Worm (Caenorhabditis elegans) whole organism, L1 larva: Measurements from ENCODE around the gene rtfo-1.

Source experiments
- C04F5.9 ChIP-seq: sonication (generic microtip); optimal IDR thresholded peaks from 2 replicates; lab custom pipeline; 2016; ENCODE audit warnings: missing genetic modification characterization, missing compliant biosample characterization
- ceh-8 ChIP-seq: fragments of 200-800 bp; sonication (Bioruptor generic); optimal IDR thresholded peaks from 2 replicates; lab custom pipeline; 2018; ENCODE audit warnings: mild to moderate bottlenecking, missing genetic modification characterization, moderate library complexity, missing compliant biosample characterization
- ces-1 ChIP-seq: fragments of 150-350 bp; optimal IDR thresholded peaks from 2 replicates; lab custom pipeline; 2014; ENCODE audit warnings: missing biosample characterization, missing genetic modification reagents, missing genetic modification characterization
- dpl-1 ChIP-seq, 3 experiments: fragments of 150-350 bp in 2 of 3; sonication (generic microtip) in 1 of 3; optimal IDR thresholded peaks; 2 replicates each; lab custom pipeline; 2014 to 2017; ENCODE audit warnings: missing biosample characterization in 3 of 3, missing genetic modification characterization in 3 of 3, missing genetic modification reagents in 3 of 3
- dsc-1 ChIP-seq: sonication (generic microtip); optimal IDR thresholded peaks from 2 replicates; lab custom pipeline; 2016; ENCODE audit warnings: mild to moderate bottlenecking, missing genetic modification characterization, missing compliant biosample characterization
- efl-1 ChIP-seq, 4 experiments: fragments of 150-350 bp; optimal IDR thresholded peaks in 3 of 4; peaks in 1 of 4; 1 replicate in 1 of 4; 2 replicates in 3 of 4; lab custom pipeline; 2014; ENCODE audit warnings: missing biosample characterization in 2 of 4, missing genetic modification characterization in 2 of 4, missing genetic modification reagents in 2 of 4
- efl-3 ChIP-seq: fragments of 200-800 bp; sonication (Bioruptor generic); optimal IDR thresholded peaks from 2 replicates; lab custom pipeline; 2018; ENCODE audit warnings: mild to moderate bottlenecking, missing genetic modification characterization, missing compliant biosample characterization
- elt-3 ChIP-seq, 6 experiments: fragments of 150-350 bp in 1 of 6; sonication (generic microtip); optimal IDR thresholded peaks; 2 replicates each; lab custom pipeline; 2017 to 2018; ENCODE audit warnings: missing biosample characterization in 6 of 6, missing genetic modification characterization in 6 of 6, inconsistent platforms in 1 of 6
- ets-5 ChIP-seq: fragments of 200-800 bp; sonication (Bioruptor generic); IDR thresholded peaks from 2 replicates; pipeline ENCODE4 v1.3.6; 2022; ENCODE audit warnings: missing genetic modification characterization, missing compliant biosample characterization
- hlh-4 ChIP-seq: sonication (generic microtip); optimal IDR thresholded peaks from 2 replicates; lab custom pipeline; 2016; ENCODE audit warnings: mild to moderate bottlenecking, missing genetic modification characterization, missing compliant biosample characterization
- jun-1 ChIP-seq: fragments of 150-350 bp; optimal IDR thresholded peaks from 2 replicates; lab custom pipeline; 2014; ENCODE audit warnings: missing biosample characterization, missing genetic modification reagents, missing genetic modification characterization
- lin-39 ChIP-seq: fragments of 150-350 bp; optimal IDR thresholded peaks from 2 replicates; lab custom pipeline; 2014; ENCODE audit warnings: missing biosample characterization, missing genetic modification reagents, missing genetic modification characterization
- lsy-2 ChIP-seq, 2 experiments: fragments of 150-350 bp; optimal IDR thresholded peaks; 2 replicates each; lab custom pipeline; 2014; ENCODE audit warnings: missing biosample characterization in 2 of 2, missing genetic modification characterization in 2 of 2
- mef-2 ChIP-seq: fragments of 150-350 bp; optimal IDR thresholded peaks from 2 replicates; lab custom pipeline; 2014; ENCODE audit warnings: missing biosample characterization, missing genetic modification characterization
- nhr-28 ChIP-seq: fragments of 150-350 bp; optimal IDR thresholded peaks from 2 replicates; lab custom pipeline; 2014; ENCODE audit warnings: missing biosample characterization, missing genetic modification characterization
- nhr-47 ChIP-seq: sonication (generic microtip); optimal IDR thresholded peaks from 2 replicates; lab custom pipeline; 2016; ENCODE audit warnings: mild to moderate bottlenecking, missing genetic modification characterization, moderate library complexity, missing compliant biosample characterization
- nhr-77 ChIP-seq: fragments of 150-350 bp; optimal IDR thresholded peaks from 2 replicates; lab custom pipeline; 2014; ENCODE audit warnings: missing biosample characterization, missing genetic modification characterization
- nhr-90 ChIP-seq: sonication (generic microtip); optimal IDR thresholded peaks from 2 replicates; lab custom pipeline; 2016; ENCODE audit warnings: mild to moderate bottlenecking, missing genetic modification characterization, missing compliant biosample characterization; ENCODE audit not compliant: poor library complexity
- pqm-1 ChIP-seq: sonication (generic microtip); optimal IDR thresholded peaks from 3 replicates; lab custom pipeline; 2017; ENCODE audit warnings: missing biosample characterization, missing genetic modification characterization
- rnt-1 ChIP-seq: sonication (generic microtip); optimal IDR thresholded peaks from 2 replicates; lab custom pipeline; 2016; ENCODE audit warnings: mild to moderate bottlenecking, missing genetic modification characterization, moderate library complexity, missing compliant biosample characterization
- snpc-4 ChIP-seq: fragments of 150-350 bp; optimal IDR thresholded peaks from 2 replicates; lab custom pipeline; 2014; ENCODE audit warnings: missing biosample characterization, missing genetic modification characterization
- snu-23 ChIP-seq: sonication (generic microtip); optimal IDR thresholded peaks from 2 replicates; lab custom pipeline; 2016; ENCODE audit warnings: missing genetic modification characterization, missing compliant biosample characterization
- sptf-1 ChIP-seq: fragments of 150-350 bp; optimal IDR thresholded peaks from 2 replicates; lab custom pipeline; 2014; ENCODE audit warnings: missing biosample characterization, missing genetic modification characterization
- tlp-1 ChIP-seq: fragments of 150-350 bp; optimal IDR thresholded peaks from 2 replicates; lab custom pipeline; 2014; ENCODE audit warnings: missing biosample characterization, missing genetic modification characterization
- unc-130 ChIP-seq: fragments of 150-350 bp; optimal IDR thresholded peaks from 2 replicates; lab custom pipeline; 2017; ENCODE audit warnings: missing biosample characterization, missing genetic modification characterization, inconsistent platforms
- unc-30 ChIP-seq: sonication (generic microtip); optimal IDR thresholded peaks from 2 replicates; lab custom pipeline; 2017; ENCODE audit warnings: missing biosample characterization, missing genetic modification characterization
- vab-15 ChIP-seq: sonication (generic microtip); optimal IDR thresholded peaks from 2 replicates; lab custom pipeline; 2017; ENCODE audit warnings: missing genotype, mild to moderate bottlenecking, missing genetic modification characterization, missing compliant biosample characterization

The rtfo-1 gene

DNA sequence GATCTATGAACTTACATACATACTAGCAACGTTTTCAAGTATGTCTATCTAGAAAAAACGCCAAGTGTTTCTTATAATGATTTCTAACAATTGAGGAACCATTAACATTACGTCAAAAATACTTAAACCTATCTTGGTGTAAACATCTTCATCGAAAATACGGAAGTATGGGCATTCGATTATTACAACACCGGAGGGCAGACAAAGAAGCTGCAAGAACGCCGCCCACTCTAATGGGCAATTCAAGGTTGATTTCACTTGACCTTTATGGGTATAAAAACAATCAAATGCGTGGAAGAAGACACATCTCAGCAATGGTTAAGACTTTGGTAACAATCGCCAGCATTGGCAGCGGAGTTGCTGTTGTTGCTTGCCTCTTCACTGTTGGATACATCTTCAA is 47.2 kb upstream of the rtfo-1 start, which contains the start of gene col-146:
Gene col-146 (plus strand): TSS at position 301 of the 400 bp plus-strand sequence.
- TF ChIP-seq snu-23 (GFP tag; lab: Kevin White, UChicago) (no peak), C04F5.9 (no peak), tlp-1 (tag; lab: Kevin White, UChicago) (no peak), sptf-1 (no peak), nhr-28 (tag; lab: Kevin White, UChicago) (no peak)

DNA sequence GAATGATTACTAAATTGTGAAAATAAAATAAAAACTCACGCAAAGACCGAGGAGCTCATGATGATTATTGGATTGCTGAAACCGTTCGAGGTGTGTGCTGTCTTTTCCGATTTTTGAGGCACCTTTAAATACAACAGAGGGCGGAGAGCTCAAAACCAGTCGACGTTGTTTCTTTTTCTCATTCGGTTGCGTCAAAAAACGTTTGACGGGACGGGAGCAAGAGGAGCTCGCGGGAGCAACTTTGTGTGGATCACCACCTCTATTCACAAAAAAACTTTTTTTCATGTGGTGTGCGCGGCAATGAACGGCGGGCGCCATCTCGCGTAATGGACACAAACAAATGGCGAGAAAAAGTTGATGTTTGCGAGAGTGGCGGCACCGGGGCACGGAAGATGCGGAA is 46.7 kb upstream of the rtfo-1 start, which contains the start of gene idpc-3:
Gene idpc-3 (minus strand): TSS at position 101 of the 400 bp plus-strand sequence.
- TF ChIP-seq efl-1 (optimal IDR thresholded peaks at IDR 0.05; lab: Kevin White, UChicago): no peak
- TF ChIP-seq efl-1 (GFP tag; optimal IDR thresholded peaks at IDR 0.05 in 1 of 2; lab: Kevin White, UChicago): peak in 1 of 2 experiments; percentile 21
- TF ChIP-seq lin-39 (tag; lab: Kevin White, UChicago): no peak
- TF ChIP-seq, all 84 proteins: peak for 1

DNA sequence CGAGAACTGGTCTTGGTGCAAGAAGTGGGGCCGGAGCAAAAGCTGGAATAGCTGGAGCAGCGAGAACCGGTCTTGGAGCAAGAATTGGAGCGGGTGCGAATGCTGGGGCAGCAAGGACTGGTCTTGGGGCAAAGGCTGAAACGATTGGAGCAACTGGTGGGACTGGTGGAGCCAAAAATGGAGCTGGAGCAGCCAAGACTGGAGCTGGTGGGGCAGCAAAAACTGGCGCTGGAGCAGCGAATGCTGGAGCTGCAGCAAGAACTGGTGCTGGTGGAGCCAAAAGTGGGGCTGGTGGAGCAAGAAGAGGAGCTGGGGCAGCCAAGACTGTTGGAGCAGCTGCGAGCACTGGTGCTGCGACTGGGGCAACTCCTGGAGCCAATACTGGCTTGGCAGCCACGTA is 46.2 kb upstream of the rtfo-1 start:
- TF ChIP-seq unc-130 (tag; lab: Kevin White, UChicago) (no peak), ceh-8 (peak; percentile 15)

DNA sequence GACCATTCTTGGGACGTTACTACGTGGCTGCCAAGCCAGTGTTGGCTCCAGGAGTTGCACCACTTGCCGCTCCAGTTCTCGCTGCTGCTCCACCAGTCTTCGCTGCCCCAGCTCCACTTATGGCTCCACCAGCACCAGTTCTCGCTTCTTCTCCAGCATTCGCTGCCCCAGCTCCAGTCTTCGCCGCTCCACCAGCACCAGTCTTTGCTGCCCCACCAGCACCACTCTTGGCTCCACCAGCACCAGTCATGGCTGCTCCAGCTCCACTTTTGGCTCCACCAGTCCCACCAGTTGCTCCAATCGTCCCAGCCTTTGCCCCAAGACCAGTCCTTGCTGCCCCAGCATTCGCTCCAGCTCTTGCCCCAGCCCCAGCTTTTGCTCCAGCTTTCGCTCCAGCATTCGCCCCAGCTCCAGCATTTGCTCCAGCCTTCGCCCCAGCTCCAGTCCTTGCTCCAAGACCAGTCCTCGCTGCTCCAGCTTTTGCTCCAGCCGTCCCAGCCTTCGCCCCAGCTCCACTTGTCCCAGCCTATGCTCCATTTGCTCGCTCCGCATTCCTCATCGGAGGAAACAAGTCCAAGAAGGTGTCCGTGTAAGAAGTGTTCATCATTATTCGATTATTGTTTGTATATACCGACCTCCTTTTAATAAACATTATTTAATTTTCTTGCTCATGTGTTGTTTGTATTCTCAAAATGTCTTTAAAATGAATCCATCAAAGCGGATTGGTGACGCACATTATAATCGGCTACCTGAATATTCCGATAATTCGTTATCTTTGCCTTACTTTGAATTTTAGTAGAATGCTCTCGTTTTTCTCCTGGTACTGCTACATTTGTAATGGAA is 43.4 kb upstream of the rtfo-1 start, which contains the start of gene T06E4.7:
Gene T06E4.7 (plus strand): TSS at position 793 of the 843 bp plus-strand sequence.
- TF ChIP-seq snpc-4 (tag; lab: Kevin White, UChicago) (no peak), efl-3 (GFP tag; lab: Kevin White, UChicago) (no peak), elt-3 (tag; optimal IDR thresholded peaks at IDR 0.05; lab: Kevin White, UChicago) (no peak), dsc-1 (tag; lab: Kevin White, UChicago) (peak; percentile 29), mef-2 (tag; lab: Kevin White, UChicago) (no peak)

DNA sequence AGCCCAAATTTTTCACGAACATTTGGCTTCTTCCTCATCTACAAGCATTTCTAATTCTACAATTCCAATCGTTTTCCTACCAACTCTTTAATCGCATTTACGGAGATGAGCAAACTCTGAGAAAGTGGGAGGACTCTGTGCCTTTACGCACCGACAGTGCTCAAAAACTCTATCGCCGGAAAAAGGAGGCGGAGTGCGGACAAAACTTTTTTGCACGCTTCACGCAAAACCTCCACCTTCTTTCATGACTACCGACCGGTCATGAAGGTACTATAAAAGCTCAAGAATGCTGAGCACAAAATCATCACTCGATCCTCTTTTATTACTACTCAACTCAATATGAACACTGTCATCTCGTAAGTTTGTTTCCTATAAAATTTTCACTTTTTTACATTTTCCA is 42.7 kb upstream of the rtfo-1 start, which contains the start of gene idpc-4:
Gene idpc-4 (plus strand): TSS at position 301 of the 400 bp plus-strand sequence.
- TF ChIP-seq unc-30 (tag; lab: Kevin White, UChicago): no peak
- no peak for TF ChIP-seq dpl-1 (GFP tag; optimal IDR thresholded peaks at IDR 0.05; lab: Kevin White, UChicago)
- no peak for TF ChIP-seq rnt-1 (tag; lab: Kevin White, UChicago)
- TF ChIP-seq jun-1 (tag; lab: Kevin White, UChicago): no peak
- TF ChIP-seq vab-15: no peak
- TF ChIP-seq, all 84 proteins: peak for 0

DNA sequence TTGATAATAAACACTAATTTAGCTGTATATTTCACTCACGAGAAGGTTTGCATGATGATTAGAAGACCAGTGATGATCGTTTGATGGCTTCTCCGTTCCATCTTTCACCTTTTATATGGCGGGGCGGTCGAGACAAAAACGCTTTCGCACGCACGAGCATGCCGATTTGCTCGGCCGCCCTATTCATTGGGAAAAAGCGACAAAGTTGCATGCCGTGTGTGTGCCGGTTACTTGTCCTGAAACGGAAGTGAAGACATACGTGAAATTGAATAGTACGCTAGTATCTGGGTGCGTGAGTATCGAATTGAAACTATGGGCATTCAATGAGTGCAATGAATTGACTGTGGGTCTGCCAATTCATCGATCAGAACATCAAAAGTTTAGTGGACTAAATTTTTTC is 40.4 kb upstream of the rtfo-1 start, which contains the start of gene idpc-5:
Gene idpc-5 (minus strand): TSS at position 101 of the 400 bp plus-strand sequence.
- no peak for TF ChIP-seq efl-1 (optimal IDR thresholded peaks at IDR 0.05; lab: Kevin White, UChicago)
- TF ChIP-seq efl-1 (GFP tag; optimal IDR thresholded peaks at IDR 0.05 in 1 of 2; lab: Kevin White, UChicago): no peak
- TF ChIP-seq nhr-90: no peak
- TF ChIP-seq mef-2 (tag; lab: Kevin White, UChicago): no peak
- no peak for TF ChIP-seq nhr-47 (tag; lab: Kevin White, UChicago)
- no peak for TF ChIP-seq elt-3 (tag; optimal IDR thresholded peaks at IDR 0.05; lab: Kevin White, UChicago)
- TF ChIP-seq lin-39 (tag; lab: Kevin White, UChicago): no peak
- no peak for TF ChIP-seq rnt-1 (tag; lab: Kevin White, UChicago)
- no peak for TF ChIP-seq ets-5 (GFP tag; lab: Robert Waterston, UW)

DNA sequence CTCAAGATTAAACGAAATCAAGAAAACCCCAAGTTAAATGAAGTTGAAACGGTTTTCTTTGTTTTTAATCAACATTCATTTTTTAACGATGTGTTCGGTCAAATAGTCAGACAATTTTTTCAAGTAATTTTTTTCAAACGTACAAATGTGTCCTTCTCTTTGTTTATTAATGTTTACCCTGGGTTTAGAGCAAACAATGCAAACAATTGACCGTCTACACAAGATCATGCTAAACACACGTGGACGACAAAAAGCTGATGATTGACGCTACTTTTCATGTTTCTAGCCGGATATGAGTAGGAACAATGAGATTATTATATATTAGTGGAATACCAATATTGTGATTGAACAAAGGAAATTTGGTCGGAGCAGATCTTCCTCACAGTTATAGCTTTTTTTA is 39.0 kb upstream of the rtfo-1 start:
- TF ChIP-seq hlh-4 (tag; lab: Kevin White, UChicago) (no peak), ces-1 (no peak), nhr-77 (tag; lab: Kevin White, UChicago) (no peak), lsy-2 (tag; optimal IDR thresholded peaks at IDR 0.05; lab: Kevin White, UChicago) (no peak), pqm-1 (tag; lab: Kevin White, UChicago) (no peak)
